Fruit fly (Drosophila melanogaster) whole organism, prepupa: ENCODE measurements around the gene DIP-epsilon.

Experiments used
- CG10669 ChIP-seq: fragments of 200-800 bp; sonication (Bioruptor generic); optimal IDR thresholded peaks from 3 replicates; lab custom pipeline; 2018; ENCODE audit warnings: missing biosample characterization, mild to moderate bottlenecking, missing genetic modification characterization, moderate library complexity
- CG6792 ChIP-seq: fragments of 200-800 bp; sonication (Bioruptor generic); optimal IDR thresholded peaks from 3 replicates; lab custom pipeline; 2016; ENCODE audit warnings: missing biosample characterization, missing genetic modification characterization
- Sox102F ChIP-seq: fragments of 200-800 bp; sonication (Bioruptor generic); optimal IDR thresholded peaks from 2 replicates; lab custom pipeline; 2016; ENCODE audit warnings: missing biosample characterization, mild to moderate bottlenecking, missing genetic modification characterization

DNA sequence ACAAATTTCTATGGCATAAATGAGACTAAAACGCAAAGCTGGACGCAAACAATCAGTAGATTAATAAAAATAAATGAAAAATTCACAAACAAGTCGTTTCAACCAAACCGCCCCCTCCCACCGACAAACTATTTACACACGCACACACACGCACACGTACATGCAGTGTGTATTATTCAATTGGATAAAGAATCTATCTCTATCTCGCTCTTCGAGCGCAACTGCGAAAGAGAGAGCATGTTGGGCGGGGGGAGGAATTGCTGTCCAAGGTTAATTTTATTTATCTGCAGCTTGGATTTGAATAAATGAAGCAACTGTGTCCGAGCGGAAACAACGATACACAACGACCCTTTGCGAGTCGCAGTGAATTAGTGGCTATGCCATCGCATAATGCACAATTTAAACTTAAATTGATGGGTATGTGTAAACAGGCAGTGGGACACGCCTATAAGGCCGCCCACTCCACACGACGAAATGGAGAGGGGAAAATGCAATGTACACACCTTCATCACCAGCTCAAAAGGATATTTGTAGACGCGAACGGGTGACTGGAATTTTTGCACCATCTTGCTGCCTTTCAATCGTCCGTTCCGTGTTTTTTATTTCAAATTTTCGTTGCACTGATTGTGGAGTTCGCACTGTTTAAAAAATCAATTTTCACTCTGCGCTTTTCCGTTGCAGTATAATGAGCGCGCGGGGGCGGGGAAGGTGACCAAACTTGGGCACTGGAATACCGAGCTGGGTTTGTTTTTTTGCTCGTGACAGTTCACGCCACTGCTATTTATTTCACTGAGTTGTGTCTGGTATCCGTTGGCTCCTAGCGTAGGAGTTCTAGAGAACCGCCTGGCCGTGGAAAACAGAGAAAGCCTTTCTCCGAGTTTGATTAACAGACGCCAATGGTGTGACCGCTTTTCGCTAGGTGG is 44.2 kb upstream of the DIP-epsilon start, which contains the start of gene retm:
- TF ChIP-seq CG6792 (GFP tag; lab: Kevin White, UChicago) = no peak
- TF ChIP-seq CG10669 = no peak
- no peak for TF ChIP-seq Sox102F
